Worm (Caenorhabditis elegans) whole organism, L4 larva: ENCODE measurements around the gene ced-4.

Experiments
- F49E8.2 ChIP-seq: sonication (generic microtip); optimal IDR thresholded peaks from 2 replicates; lab custom pipeline; 2016; ENCODE audit warnings: missing compliant biosample characterization, mild to moderate bottlenecking, missing genetic modification characterization, borderline replicate concordance
- R02D3.7 ChIP-seq: fragments of 150-350 bp; sonication (generic microtip); optimal IDR thresholded peaks from 3 replicates; lab custom pipeline; 2014; ENCODE audit warnings: missing biosample characterization, missing genetic modification characterization
- Y5F2A.4 ChIP-seq: fragments of 200-800 bp; sonication (Bioruptor generic); optimal IDR thresholded peaks from 2 replicates; lab custom pipeline; 2018; ENCODE audit warnings: mild to moderate bottlenecking, missing genetic modification characterization, missing compliant biosample characterization
- aha-1 ChIP-seq: fragments of 150-350 bp; peaks from one replicate; lab custom pipeline; 2014; ENCODE audit warnings: missing biosample characterization, missing genetic modification characterization
- aly-2 ChIP-seq: sonication (generic microtip); optimal IDR thresholded peaks from 2 replicates; lab custom pipeline; 2018; ENCODE audit warnings: missing biosample characterization, missing genetic modification characterization
- arid-1 ChIP-seq: fragments of 200-800 bp; sonication (Bioruptor generic); conservative IDR thresholded peaks from 2 replicates; pipeline ENCODE4 v1.3.6; 2022; ENCODE audit warnings: missing genetic modification reagents, missing genetic modification characterization, missing compliant biosample characterization
- ceh-20 ChIP-seq: fragments of 200-800 bp; sonication (Bioruptor generic); IDR thresholded peaks from 2 replicates; pipeline ENCODE4 v1.3.6; 2022; ENCODE audit warnings: missing genetic modification reagents, missing genetic modification characterization, missing compliant biosample characterization
- ceh-82 ChIP-seq: sonication (generic microtip); optimal IDR thresholded peaks from 2 replicates; lab custom pipeline; 2017; ENCODE audit warnings: missing biosample characterization, missing genetic modification characterization
- ces-1 ChIP-seq: fragments of 150-350 bp; sonication (generic microtip); optimal IDR thresholded peaks from 4 replicates; lab custom pipeline; 2014; ENCODE audit warnings: missing biosample characterization, missing genetic modification reagents, missing genetic modification characterization
- daf-8 ChIP-seq: fragments of 200-800 bp; sonication (Bioruptor generic); IDR thresholded peaks from 2 replicates; pipeline ENCODE4 v1.3.6; 2022; ENCODE audit warnings: missing genetic modification characterization, missing compliant biosample characterization
- dmd-9 ChIP-seq: fragments of 200-800 bp; sonication (Bioruptor generic); IDR thresholded peaks from 2 replicates; pipeline ENCODE4 v1.3.6; 2022; ENCODE audit warnings: missing genetic modification reagents, missing genetic modification characterization, missing compliant biosample characterization
- egl-43 ChIP-seq: fragments of 200-800 bp; sonication (Bioruptor generic); IDR thresholded peaks from 2 replicates; pipeline ENCODE4 v1.3.6; 2022; ENCODE audit warnings: missing genetic modification reagents, missing genetic modification characterization, missing compliant biosample characterization
- fos-1 ChIP-seq: fragments of 150-350 bp; optimal IDR thresholded peaks from 2 replicates; lab custom pipeline; 2014; ENCODE audit warnings: missing biosample characterization, missing genetic modification characterization
- gei-8 ChIP-seq: fragments of 200-800 bp; sonication (Bioruptor generic); optimal IDR thresholded peaks from 2 replicates; lab custom pipeline; 2018; ENCODE audit warnings: mild to moderate bottlenecking, missing genetic modification characterization, missing compliant biosample characterization
- lim-7 ChIP-seq: fragments of 200-800 bp; sonication (Bioruptor generic); IDR thresholded peaks from 2 replicates; pipeline ENCODE4 v1.3.6; 2022; ENCODE audit warnings: missing genetic modification characterization, missing compliant biosample characterization
- lin-15B ChIP-seq: fragments of 150-350 bp; sonication (generic microtip); optimal IDR thresholded peaks from 3 replicates; lab custom pipeline; 2014; ENCODE audit warnings: missing biosample characterization, missing genetic modification characterization
- madf-5 ChIP-seq, 2 experiments: fragments of 200-800 bp; sonication (Bioruptor generic); IDR thresholded peaks; 2 replicates each; pipeline ENCODE4 v1.3.6; 2022; ENCODE audit warnings: missing compliant biosample characterization in 2 of 2, missing genetic modification characterization in 2 of 2
- madf-9 ChIP-seq: fragments of 200-800 bp; sonication (Bioruptor generic); conservative IDR thresholded peaks from 2 replicates; pipeline ENCODE4 v1.3.6; 2022; ENCODE audit warnings: missing genetic modification reagents, missing genetic modification characterization, missing compliant biosample characterization
- mxl-2 ChIP-seq: fragments of 200-800 bp; sonication (Bioruptor generic); conservative IDR thresholded peaks from 2 replicates; pipeline ENCODE4 v1.3.6; 2022; ENCODE audit warnings: missing genetic modification reagents, missing genetic modification characterization, missing compliant biosample characterization
- mxl-3 ChIP-seq: fragments of 200-800 bp; sonication (Bioruptor generic); optimal IDR thresholded peaks from 2 replicates; lab custom pipeline; 2018; ENCODE audit warnings: mild to moderate bottlenecking, missing genetic modification characterization, missing compliant biosample characterization
- nhr-11 ChIP-seq: fragments of 150-350 bp; optimal IDR thresholded peaks from 2 replicates; lab custom pipeline; 2014; ENCODE audit warnings: missing biosample characterization, missing genetic modification characterization
- nhr-41 ChIP-seq: fragments of 200-800 bp; sonication (Bioruptor generic); IDR thresholded peaks from 2 replicates; pipeline ENCODE4 v1.3.6; 2022; ENCODE audit warnings: missing genetic modification reagents, missing genetic modification characterization, missing compliant biosample characterization
- nhr-48 ChIP-seq: sonication (generic microtip); optimal IDR thresholded peaks from 2 replicates; lab custom pipeline; 2016; ENCODE audit warnings: mild to moderate bottlenecking, missing genetic modification characterization, missing compliant biosample characterization
- nhr-76 ChIP-seq: fragments of 150-350 bp; optimal IDR thresholded peaks from 2 replicates; lab custom pipeline; 2014; ENCODE audit warnings: missing biosample characterization, missing genetic modification characterization
- pha-4 ChIP-seq, 2 experiments: fragments of 150-350 bp in 1 of 2; fragments of 200-800 bp in 1 of 2; sonication (Bioruptor generic) in 1 of 2; IDR thresholded peaks in 1 of 2; optimal IDR thresholded peaks in 1 of 2; 2 replicates each; pipeline versions ENCODE4 v1.3.6 to Lab custom; 2014 to 2022; ENCODE audit warnings: missing genetic modification characterization in 2 of 2, missing genetic modification reagents in 2 of 2, missing biosample characterization in 1 of 2, missing compliant biosample characterization in 1 of 2
- rbr-2 ChIP-seq: sonication (generic microtip); optimal IDR thresholded peaks from 2 replicates; lab custom pipeline; 2016; ENCODE audit warnings: missing genotype, missing genetic modification characterization, missing compliant biosample characterization
- sdz-12 ChIP-seq: fragments of 200-800 bp; sonication (Bioruptor generic); optimal IDR thresholded peaks from 2 replicates; lab custom pipeline; 2018; ENCODE audit warnings: mild to moderate bottlenecking, missing genetic modification characterization, missing compliant biosample characterization
- unc-130 ChIP-seq: sonication (generic microtip); optimal IDR thresholded peaks from 2 replicates; lab custom pipeline; 2016; ENCODE audit warnings: missing genetic modification reagents, missing genetic modification characterization, missing compliant biosample characterization
- unc-62 ChIP-seq, 3 experiments: fragments of 150-350 bp in 1 of 3; sonication (generic microtip); optimal IDR thresholded peaks in 2 of 3; peaks in 1 of 3; 1 replicate in 1 of 3; 2 replicates in 2 of 3; lab custom pipeline; 2014 to 2017; ENCODE audit warnings: missing biosample characterization in 3 of 3, missing genetic modification characterization in 3 of 3, missing genetic modification reagents in 3 of 3, missing genotype in 1 of 3
- zip-11 ChIP-seq: fragments of 200-800 bp; sonication (Bioruptor generic); IDR thresholded peaks from 2 replicates; pipeline ENCODE4 v1.3.6; 2022; ENCODE audit warnings: missing genetic modification characterization, missing compliant biosample characterization
- zip-2 ChIP-seq: fragments of 150-350 bp; optimal IDR thresholded peaks from 2 replicates; lab custom pipeline; 2014; ENCODE audit warnings: missing biosample characterization, missing genetic modification characterization
- ztf-11 ChIP-seq: fragments of 150-350 bp; optimal IDR thresholded peaks from 2 replicates; lab custom pipeline; 2014; ENCODE audit warnings: missing biosample characterization, missing genetic modification characterization

Gene ced-4

DNA sequence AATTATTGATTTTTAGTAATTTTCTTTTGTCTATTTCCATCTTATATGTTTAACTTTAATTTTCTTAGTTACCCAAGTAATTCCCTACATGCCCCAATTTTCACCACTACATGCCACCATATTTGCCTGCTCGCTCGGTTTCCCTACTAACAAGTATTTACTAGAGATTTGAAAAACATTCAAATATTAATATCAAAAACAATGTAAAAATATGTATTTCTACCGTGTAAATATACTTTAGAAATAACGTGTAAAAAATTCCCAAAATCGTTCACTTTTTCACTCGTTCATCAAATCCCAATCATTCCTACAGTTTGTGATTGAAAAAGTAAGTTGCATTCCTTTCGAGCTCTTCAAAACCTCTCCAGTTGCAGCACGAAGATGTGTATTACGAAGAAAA, 25.5 kb upstream of the ced-4 start, which contains the start of gene F26A1.3:
F26A1.3 (plus strand) TSS at position 301 of the 400 bp plus-strand sequence.
- TF ChIP-seq madf-5 (GFP tag; IDR thresholded peaks at IDR 0.05; lab: Robert Waterston, UW) (no peak), lim-7 (GFP tag; lab: Robert Waterston, UW) (no peak), ceh-82 (tag; lab: Kevin White, UChicago) (no peak), arid-1 (GFP tag; lab: Robert Waterston, UW) (no peak), lin-15B (tag; lab: Kevin White, UChicago) (no peak), aly-2 (no peak), ceh-20 (GFP tag; lab: Robert Waterston, UW) (no peak), nhr-76 (tag; lab: Kevin White, UChicago) (no peak), aha-1 (tag; lab: Kevin White, UChicago) (no peak), unc-130 (GFP tag; lab: Kevin White, UChicago) (no peak), zip-2 (tag; lab: Kevin White, UChicago) (no peak)

- TF ChIP-seq rbr-2 (tag; lab: Kevin White, UChicago) (no peak), fos-1 (tag; lab: Kevin White, UChicago) (no peak)
Observed at ce11 chrIII:4829440-4829839, 22.7 kb upstream of the ced-4 start, which contains the start of gene F26A1.9. Gene F26A1.9 (minus strand): TSS chrIII:4829540.

ce11 chrIII:4830207-4830606, 21.9 kb upstream of the ced-4 start, which contains the start of gene nspd-9:
Gene nspd-9 (minus strand): TSS chrIII:4830307.
- TF ChIP-seq ces-1 (no peak), nhr-48 (no peak)
- TF ChIP-seq, all 104 proteins: peak for 0

DNA sequence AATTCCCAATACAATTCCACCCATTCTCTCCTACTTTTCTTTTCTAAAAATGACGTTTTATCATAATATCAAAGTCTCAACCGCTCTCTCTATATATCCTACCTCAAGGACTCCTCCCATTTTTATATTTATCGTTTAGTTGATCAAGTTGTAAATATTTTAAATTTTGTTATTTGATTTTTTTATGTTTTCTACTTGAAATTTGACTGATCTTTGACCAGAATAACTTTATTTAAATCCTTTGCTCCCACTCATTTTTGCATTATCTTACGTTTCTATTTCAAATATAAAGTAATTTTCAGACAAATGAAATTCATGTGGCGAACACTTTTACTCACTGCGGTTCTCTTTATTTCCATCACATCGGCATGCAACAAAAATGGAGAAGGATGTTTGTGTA, 14.7 kb upstream of the ced-4 start, which contains the start of the genes acbp-7 and F26A1.19:
acbp-7 (plus strand) TSS at position 301 of the 400 bp plus-strand sequence.
F26A1.19 (plus strand) TSS at position 303 of the 400 bp plus-strand sequence.
- TF ChIP-seq pha-4 (GFP tag; IDR thresholded peaks at IDR 0.05; lab: Robert Waterston, UW): no peak
- TF ChIP-seq pha-4 (tag; optimal IDR thresholded peaks at IDR 0.05; lab: Kevin White, UChicago): no peak
- no peak for TF ChIP-seq aly-2
- no peak for TF ChIP-seq F49E8.2 (tag; lab: Kevin White, UChicago)
- TF ChIP-seq Y5F2A.4 (GFP tag; lab: Kevin White, UChicago): no peak
- no peak for TF ChIP-seq zip-11
- TF ChIP-seq egl-43 (GFP tag; lab: Robert Waterston, UW): no peak
- TF ChIP-seq ztf-11 (tag; lab: Kevin White, UChicago): no peak
- no peak for TF ChIP-seq mxl-2 (GFP tag; lab: Robert Waterston, UW)
- TF ChIP-seq daf-8 (GFP tag; lab: Robert Waterston, UW): no peak
- no peak for TF ChIP-seq nhr-41 (GFP tag; lab: Robert Waterston, UW)
- no peak for TF ChIP-seq mxl-3 (GFP tag; lab: Kevin White, UChicago)
- TF ChIP-seq gei-8 (GFP tag; lab: Kevin White, UChicago): no peak
- TF ChIP-seq ceh-82 (tag; lab: Kevin White, UChicago): no peak
- no peak for TF ChIP-seq nhr-11
- no peak for TF ChIP-seq lin-15B (tag; lab: Kevin White, UChicago)
- no peak for TF ChIP-seq dmd-9 (GFP tag; lab: Robert Waterston, UW)
- no peak for TF ChIP-seq sdz-12 (GFP tag; lab: Kevin White, UChicago)
- no peak for TF ChIP-seq madf-5 (GFP tag; IDR thresholded peaks at IDR 0.05; lab: Robert Waterston, UW)

- TF ChIP-seq R02D3.7 (tag; lab: Kevin White, UChicago) (no peak), ceh-82 (tag; lab: Kevin White, UChicago) (no peak), madf-9 (no peak), aha-1 (tag; lab: Kevin White, UChicago) (no peak), unc-62 (GFP tag; optimal IDR thresholded peaks at IDR 0.05 in 1 of 2; lab: Kevin White, UChicago) (peak in 1 of 2 experiments; percentile 51), unc-62 (tag; optimal IDR thresholded peaks at IDR 0.05; lab: Kevin White, UChicago) (no peak)
- TF ChIP-seq, all 104 proteins: peak for 1
Observed at ce11 chrIII:4842173-4842572, 10.0 kb upstream of the ced-4 start, which contains the start of gene clec-156. Gene clec-156 (minus strand): TSS chrIII:4842273.
